Fruit fly (Drosophila melanogaster): ENCODE measurements around the gene Adk2.

dm6 chr3L:13064346-13064745, 41.9 kb upstream of the Adk2 start:
- no peak for TF ChIP-seq CG8478 (optimal IDR thresholded peaks at IDR 0.05)
- TF ChIP-seq CTCF (optimal IDR thresholded peaks at IDR 0.05) = no peak
